Fruit fly (Drosophila melanogaster) Kc167 (cell line): ENCODE measurements around the gene mei-218.

Source experiments
- Myc ChIP-seq: fragments of >200 bp; optimal IDR thresholded peaks from 2 replicates; lab custom pipeline; 2017; ENCODE audit warnings: missing external identifiers
- Sin3A ChIP-seq: fragments of >200 bp; optimal IDR thresholded peaks from 2 replicates; lab custom pipeline; 2018; ENCODE audit warnings: missing external identifiers
- h ChIP-seq: fragments of >200 bp; optimal IDR thresholded peaks from 3 replicates; lab custom pipeline; 2018; ENCODE audit warnings: missing external identifiers
- insv ChIP-seq: fragments of >200 bp; optimal IDR thresholded peaks from 3 replicates; lab custom pipeline; 2018; ENCODE audit warnings: missing external identifiers
- psq ChIP-seq: fragments of >200 bp; optimal IDR thresholded peaks from 2 replicates; lab custom pipeline; 2017; ENCODE audit warnings: missing external identifiers
- ttk ChIP-seq: sonication (Bioruptor generic); optimal IDR thresholded peaks from 2 replicates; lab custom pipeline; 2017; ENCODE audit warnings: missing external identifiers

The mei-218 gene

DNA sequence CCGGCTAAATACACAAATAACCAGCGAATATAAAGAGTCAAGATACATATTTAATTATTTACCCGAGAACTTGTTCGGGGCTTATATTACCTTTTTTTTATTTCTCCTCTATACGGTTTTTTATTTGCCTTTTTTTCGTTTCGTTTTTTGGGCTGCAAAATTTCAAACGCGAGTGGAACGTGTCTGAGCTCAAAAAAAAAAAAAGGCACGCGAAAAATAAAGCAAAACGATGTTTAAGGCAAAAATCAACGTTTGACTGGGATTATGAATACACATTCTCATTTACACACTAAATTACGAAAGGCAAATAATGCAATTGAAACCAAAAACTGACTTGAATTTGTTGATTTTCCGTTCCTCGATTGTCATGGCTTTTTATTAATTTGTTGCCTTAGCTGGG lies 33.1 kb downstream of the mei-218 start:
- TF ChIP-seq Myc (lab: Kevin White, UChicago) (no peak), Sin3A (lab: Kevin White, UChicago) (no peak), psq (lab: Kevin White, UChicago) (no peak), h (lab: Kevin White, UChicago) (no peak), ttk (lab: Kevin White, UChicago) (no peak), insv (lab: Kevin White, UChicago) (no peak)

DNA sequence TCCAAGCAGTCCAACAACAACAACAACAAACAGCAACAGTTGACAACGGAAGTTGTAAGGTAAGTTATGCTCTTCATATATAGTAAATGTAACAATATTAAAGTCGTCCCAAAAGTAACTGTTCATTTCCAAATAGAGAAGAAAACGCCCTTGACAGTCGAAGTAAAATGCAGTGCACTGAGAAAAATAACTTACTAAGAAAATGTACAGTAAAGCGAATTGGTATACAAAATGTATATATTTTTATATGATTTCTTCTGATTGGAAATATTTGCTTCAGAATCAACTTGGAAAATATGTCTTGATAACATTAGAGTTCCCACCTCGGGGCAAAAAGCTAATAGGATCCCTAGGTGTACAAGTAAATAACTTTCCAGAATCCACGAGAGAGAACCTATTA lies 34.8 kb downstream of the mei-218 start:
- TF ChIP-seq Sin3A (lab: Kevin White, UChicago) (no peak), ttk (lab: Kevin White, UChicago) (no peak), h (lab: Kevin White, UChicago) (no peak), insv (lab: Kevin White, UChicago) (no peak), psq (lab: Kevin White, UChicago) (no peak), Myc (lab: Kevin White, UChicago) (no peak)

DNA sequence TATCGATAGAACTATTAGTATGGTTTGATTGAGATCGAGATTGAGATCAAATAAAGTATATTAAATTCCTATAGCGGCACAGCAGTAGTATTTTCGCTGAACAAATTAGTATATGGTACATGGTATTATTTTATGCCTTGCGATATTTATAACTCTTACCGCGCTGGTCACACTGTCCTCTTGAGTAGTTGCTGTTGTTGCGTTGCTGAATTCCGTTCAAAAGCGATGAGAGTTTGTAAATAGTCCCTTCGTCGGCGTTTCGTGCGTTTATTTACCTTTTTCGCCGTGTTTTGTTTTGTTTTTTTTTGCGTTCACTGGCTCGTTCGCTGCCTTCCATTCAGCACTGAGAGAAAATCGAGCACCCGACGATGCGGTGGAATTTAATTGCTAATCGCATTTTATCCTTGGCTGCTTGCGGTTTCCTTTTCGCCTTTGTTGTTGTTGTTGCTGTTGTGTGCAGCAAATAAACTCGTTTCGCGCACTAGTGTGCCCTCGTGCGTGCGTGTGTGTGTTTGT lies 35.3 kb downstream of the mei-218 start, which contains the start of gene CG5004:
Gene CG5004 (plus strand): TSS at position 182 of the 516 bp plus-strand sequence.
- TF ChIP-seq Sin3A (lab: Kevin White, UChicago) (no peak), Myc (lab: Kevin White, UChicago) (no peak), ttk (lab: Kevin White, UChicago) (no peak), h (lab: Kevin White, UChicago) (no peak)

DNA sequence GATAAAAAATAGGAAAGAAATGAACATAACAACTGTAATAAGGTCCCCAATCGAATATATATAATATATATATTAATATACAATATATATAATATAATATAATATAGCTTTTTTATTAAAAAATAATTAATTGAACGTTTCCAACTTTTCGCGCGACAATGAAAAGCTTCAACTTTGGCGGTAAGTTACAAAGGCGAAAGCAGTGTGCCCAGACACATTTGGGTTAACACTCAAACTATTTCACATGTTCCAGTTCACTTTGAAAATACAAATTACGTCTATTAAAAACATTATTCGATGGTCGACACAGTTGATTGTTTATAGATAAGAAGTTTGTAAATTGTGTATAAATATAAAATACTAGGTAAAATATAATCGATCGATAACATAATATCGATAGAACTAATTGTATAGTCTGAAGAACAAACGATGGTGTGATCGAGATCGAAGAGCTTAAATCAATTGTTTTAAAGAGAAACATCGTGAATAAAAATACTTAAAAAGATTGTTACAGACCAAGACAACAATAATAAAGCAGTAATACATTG lies 36.6 kb downstream of the mei-218 start:
- TF ChIP-seq Myc (lab: Kevin White, UChicago) (no peak), insv (lab: Kevin White, UChicago) (no peak), psq (lab: Kevin White, UChicago) (no peak), ttk (lab: Kevin White, UChicago) (no peak), h (lab: Kevin White, UChicago) (no peak), Sin3A (lab: Kevin White, UChicago) (no peak)

DNA sequence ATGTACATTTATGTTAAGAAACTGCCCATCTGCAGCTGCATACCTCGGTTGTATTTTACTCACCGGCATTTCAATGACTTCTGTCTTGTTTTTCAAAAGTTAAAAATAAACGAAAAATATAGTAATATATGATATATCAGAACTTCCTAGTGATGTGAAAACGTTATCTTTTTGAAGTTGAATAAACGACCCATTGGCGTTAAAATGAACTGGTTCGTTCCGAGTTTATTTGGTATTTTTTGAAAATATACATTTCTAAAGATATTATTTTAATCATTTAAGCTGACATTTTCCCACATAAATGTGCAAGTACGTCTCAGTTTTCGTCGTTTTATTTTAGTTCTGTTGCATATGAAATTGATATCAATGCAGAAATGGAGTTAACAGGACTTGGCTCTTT lies 37.1 kb downstream of the mei-218 start, which contains the start of gene Arpc3B:
Gene Arpc3B (minus strand): TSS at position 146 of the 400 bp plus-strand sequence.
- TF ChIP-seq Sin3A (lab: Kevin White, UChicago) (no peak), ttk (lab: Kevin White, UChicago) (no peak), psq (lab: Kevin White, UChicago) (no peak), Myc (lab: Kevin White, UChicago) (no peak), insv (lab: Kevin White, UChicago) (no peak), h (lab: Kevin White, UChicago) (no peak)

DNA sequence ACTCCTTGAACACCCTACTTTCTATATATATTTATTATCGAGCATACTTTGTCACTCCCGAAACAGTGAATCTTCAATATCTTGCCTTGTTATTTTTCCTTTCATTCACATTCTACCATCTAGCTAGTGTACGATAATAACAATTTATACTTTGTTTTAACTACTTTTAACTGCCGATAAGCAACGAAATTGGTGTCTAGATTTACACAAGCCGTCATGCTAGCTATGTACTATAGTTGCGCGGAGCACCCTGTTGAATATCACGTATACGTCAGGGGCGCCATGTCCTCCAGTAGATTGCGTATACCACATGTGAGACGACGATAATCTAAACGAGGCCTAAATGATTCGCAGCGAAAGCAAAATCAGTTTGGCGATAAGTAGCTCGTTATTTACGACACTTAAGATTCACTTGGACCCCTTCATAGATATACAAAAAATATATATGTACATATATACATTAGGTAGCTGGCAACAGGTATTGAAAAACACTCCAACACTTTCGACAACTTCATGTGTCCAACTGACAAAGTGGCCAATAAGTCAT lies 48.8 kb downstream of the mei-218 start:
- TF ChIP-seq ttk (lab: Kevin White, UChicago) (no peak), psq (lab: Kevin White, UChicago) (no peak), Myc (lab: Kevin White, UChicago) (no peak)

DNA sequence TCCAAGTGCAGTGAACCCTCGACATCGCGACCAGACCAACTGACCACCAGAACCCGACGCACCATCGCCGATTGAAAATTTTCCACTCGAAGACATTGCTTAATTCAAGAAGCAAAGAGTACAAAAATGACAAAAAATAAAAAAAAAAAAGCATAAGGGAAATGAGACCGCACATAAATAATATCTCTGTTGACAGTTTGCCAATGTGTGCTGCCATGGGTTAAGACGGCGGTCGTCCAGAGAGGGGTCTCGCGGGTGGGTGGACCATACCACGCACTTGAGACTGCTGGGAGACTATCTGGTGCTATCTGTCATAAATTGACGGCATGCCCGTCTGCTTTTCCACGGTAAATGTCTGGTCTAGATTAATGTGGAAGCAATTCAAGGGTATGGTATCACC lies 49.4 kb downstream of the mei-218 start:
- TF ChIP-seq psq (lab: Kevin White, UChicago) (no peak), h (lab: Kevin White, UChicago) (no peak), Sin3A (lab: Kevin White, UChicago) (no peak), insv (lab: Kevin White, UChicago) (no peak), ttk (lab: Kevin White, UChicago) (no peak), Myc (lab: Kevin White, UChicago) (no peak)

DNA sequence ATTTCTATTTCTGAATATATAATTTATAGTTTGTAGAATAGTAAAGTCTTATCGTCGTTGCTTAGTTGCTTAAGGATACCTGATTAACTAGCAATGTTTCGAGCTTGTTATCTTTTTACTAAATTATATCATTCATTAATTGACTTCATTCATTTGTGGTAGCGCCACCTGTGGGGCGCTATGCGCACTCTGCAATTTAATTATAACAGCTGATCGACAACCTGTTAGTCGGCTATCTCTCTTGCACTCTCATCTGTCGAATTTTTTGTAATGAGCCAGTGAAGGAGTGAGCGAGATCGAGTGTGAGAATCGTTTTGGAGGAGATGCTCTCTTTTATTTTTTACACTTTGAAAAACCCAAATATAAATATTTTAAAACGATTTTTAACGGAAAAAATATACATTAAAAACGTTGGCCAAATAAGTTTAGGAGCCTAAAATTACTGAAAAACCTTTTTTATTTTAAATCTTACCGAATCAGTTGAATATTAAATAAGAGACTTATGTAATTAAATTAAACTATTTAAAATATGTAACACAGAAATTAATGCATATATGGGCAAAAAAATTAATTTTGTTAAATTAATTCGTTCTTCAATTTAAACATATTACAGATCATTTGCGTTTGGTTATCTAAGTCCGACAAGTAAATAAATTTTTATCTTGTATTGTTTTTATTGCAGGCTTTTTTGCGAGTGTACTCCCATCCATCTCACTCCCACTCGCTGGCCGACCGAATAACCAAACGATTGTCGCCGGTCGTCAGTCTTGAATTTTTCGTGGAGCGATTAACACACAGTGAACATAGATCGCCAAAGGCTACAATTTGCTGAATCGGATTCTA lies 51.5 kb downstream of the mei-218 start, which contains the start of the genes CG16700 and CG4991:
Gene CG16700 (plus strand): TSS at position 793 of the 843 bp plus-strand sequence.
Gene CG4991 (plus strand): TSS at position 793 of the 843 bp plus-strand sequence.
- no peak for TF ChIP-seq ttk (lab: Kevin White, UChicago)
- TF ChIP-seq insv (lab: Kevin White, UChicago): no peak
- TF ChIP-seq Sin3A (lab: Kevin White, UChicago): no peak
- no peak for TF ChIP-seq Myc (lab: Kevin White, UChicago)
- TF ChIP-seq h (lab: Kevin White, UChicago): no peak
- no peak for TF ChIP-seq psq (lab: Kevin White, UChicago)

DNA sequence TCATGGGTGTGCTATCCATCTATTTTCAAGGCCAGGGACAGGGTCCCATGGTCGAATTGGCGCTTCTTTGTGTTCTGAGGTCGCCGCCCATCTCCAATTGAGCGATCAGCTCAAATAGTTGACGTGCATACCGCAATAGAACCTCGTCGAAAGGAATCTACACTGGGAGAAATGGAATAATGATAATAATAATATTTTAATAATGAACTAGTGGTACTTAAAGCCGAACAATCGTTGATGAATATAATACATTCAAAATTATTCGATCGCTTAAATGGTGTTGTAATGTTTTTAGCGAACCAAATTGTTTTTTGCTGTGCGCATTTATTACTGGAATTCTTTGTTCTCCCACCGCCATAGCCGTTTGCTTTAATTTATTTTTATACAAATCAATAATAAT lies 52.2 kb downstream of the mei-218 start:
- TF ChIP-seq h (lab: Kevin White, UChicago) (no peak), Sin3A (lab: Kevin White, UChicago) (no peak), ttk (lab: Kevin White, UChicago) (no peak), Myc (lab: Kevin White, UChicago) (no peak), psq (lab: Kevin White, UChicago) (no peak), insv (lab: Kevin White, UChicago) (no peak)

DNA sequence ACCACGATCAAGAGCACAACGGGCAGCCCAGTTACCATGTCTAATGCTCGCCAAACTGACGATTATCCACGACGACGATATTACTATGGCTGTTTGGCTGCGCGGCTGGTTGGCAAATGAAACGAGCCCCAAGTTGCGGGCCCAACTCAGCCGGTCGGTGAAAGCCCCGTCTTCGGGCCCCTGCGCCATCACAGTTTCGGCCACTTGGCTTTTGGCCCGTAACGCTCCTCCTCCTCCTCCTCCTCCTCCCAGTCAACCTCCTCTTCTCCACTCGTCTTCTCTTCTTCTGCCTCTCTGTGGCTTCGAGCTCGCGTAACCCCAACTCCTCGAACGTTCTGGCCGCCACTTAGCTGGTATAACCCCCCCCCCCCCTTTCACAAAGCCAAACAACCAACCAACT lies 55.2 kb downstream of the mei-218 start, which contains the start of gene CG8945:
Gene CG8945 (minus strand): TSS at position 101 of the 400 bp plus-strand sequence.
- TF ChIP-seq ttk (lab: Kevin White, UChicago) (no peak), h (lab: Kevin White, UChicago) (no peak), Sin3A (lab: Kevin White, UChicago) (no peak), insv (lab: Kevin White, UChicago) (no peak)
